Fruit fly (Drosophila melanogaster): ENCODE measurements around the gene sll.

DNA sequence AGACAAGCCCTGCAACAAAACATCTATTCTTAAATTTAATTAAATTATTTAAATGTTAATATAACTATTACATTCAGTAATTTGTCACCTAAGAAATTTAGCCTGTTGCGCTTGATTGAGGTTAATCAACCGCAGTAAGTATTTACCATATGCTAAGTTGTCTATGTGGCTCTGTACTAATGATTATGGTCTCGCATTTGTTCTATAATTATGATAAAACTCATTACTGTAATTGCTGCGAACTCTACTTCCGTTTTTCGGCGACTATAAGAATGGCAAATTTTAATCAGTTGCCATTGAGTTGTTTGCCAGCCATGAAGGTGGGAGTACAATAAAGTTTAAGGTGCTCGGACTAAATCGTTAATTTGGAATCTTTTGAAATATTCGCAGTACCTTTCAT, 6.7 kb downstream of the sll start, which contains the start of gene CG34281:
- TF ChIP-seq Ets96B (tag; optimal IDR thresholded peaks at IDR 0.05) (no peak), pdm3 (GFP tag; optimal IDR thresholded peaks at IDR 0.05) (no peak), CG10631 (GFP tag; optimal IDR thresholded peaks at IDR 0.05) (no peak), CG6808 (GFP tag; optimal IDR thresholded peaks at IDR 0.05) (no peak), achi (GFP tag; optimal IDR thresholded peaks at IDR 0.05) (no peak), Lpt (GFP tag; optimal IDR thresholded peaks at IDR 0.05) (no peak), Blimp-1 (GFP tag; optimal IDR thresholded peaks at IDR 0.05) (no peak), CG7368 (GFP tag; optimal IDR thresholded peaks at IDR 0.05) (no peak), CG11294 (GFP tag; IDR thresholded peaks at IDR 0.05) (no peak), CG6854 (GFP tag; optimal IDR thresholded peaks at IDR 0.05) (no peak), dsx (GFP tag; optimal IDR thresholded peaks at IDR 0.05; ENCODE audit: poor library complexity, severe bottlenecking) (no peak), esn (GFP tag; optimal IDR thresholded peaks at IDR 0.05) (no peak)
